Worm (Caenorhabditis elegans) whole organism, L3 larva: ENCODE data around the gene C25E10.17.

Experiments used
- R02D3.7 ChIP-seq: fragments of 150-350 bp; optimal IDR thresholded peaks from 2 replicates; lab custom pipeline; 2014; ENCODE audit warnings: missing biosample characterization, missing genetic modification characterization
- ZK546.5 ChIP-seq: sonication (generic microtip); optimal IDR thresholded peaks from 2 replicates; lab custom pipeline; 2017; ENCODE audit warnings: missing biosample characterization, missing genetic modification characterization
- aly-2 ChIP-seq: fragments of 150-350 bp; optimal IDR thresholded peaks from 2 replicates; lab custom pipeline; 2014; ENCODE audit warnings: missing biosample characterization, missing genetic modification characterization
- ama-1 ChIP-seq: fragments of 150-350 bp; optimal IDR thresholded peaks from 2 replicates; lab custom pipeline; 2018
- ceh-16 ChIP-seq: sonication (generic microtip); optimal IDR thresholded peaks from 2 replicates; lab custom pipeline; 2017; ENCODE audit warnings: missing biosample characterization, missing genetic modification characterization
- ceh-28 ChIP-seq: fragments of 150-350 bp; optimal IDR thresholded peaks from 2 replicates; lab custom pipeline; 2014; ENCODE audit warnings: missing biosample characterization, missing genetic modification reagents, missing genetic modification characterization
- ceh-82 ChIP-seq: fragments of 150-350 bp; optimal IDR thresholded peaks from 2 replicates; lab custom pipeline; 2014; ENCODE audit warnings: missing biosample characterization, missing genetic modification characterization
- ceh-9 ChIP-seq: sonication (generic microtip); optimal IDR thresholded peaks from 2 replicates; lab custom pipeline; 2018; ENCODE audit warnings: missing biosample characterization, missing genetic modification characterization
- daf-12 ChIP-seq: fragments of 150-350 bp; optimal IDR thresholded peaks from 2 replicates; lab custom pipeline; 2014; ENCODE audit warnings: missing biosample characterization, missing genetic modification reagents, missing genetic modification characterization
- egl-27 ChIP-seq: sonication (generic microtip); optimal IDR thresholded peaks from 4 replicates; lab custom pipeline; 2017; ENCODE audit warnings: missing biosample characterization, missing genetic modification reagents, missing genetic modification characterization
- egl-5 ChIP-seq: fragments of 150-350 bp; optimal IDR thresholded peaks from 2 replicates; lab custom pipeline; 2017; ENCODE audit warnings: missing biosample characterization, missing genetic modification reagents, missing genetic modification characterization, inconsistent platforms
- elt-1 ChIP-seq: fragments of 150-350 bp; optimal IDR thresholded peaks from 2 replicates; lab custom pipeline; 2014; ENCODE audit warnings: missing biosample characterization, missing genetic modification characterization
- elt-2 ChIP-seq: sonication (generic microtip); optimal IDR thresholded peaks from 2 replicates; lab custom pipeline; 2016; ENCODE audit warnings: missing genetic modification reagents, mild to moderate bottlenecking, missing genetic modification characterization, missing compliant biosample characterization
- elt-3 ChIP-seq, 3 experiments: fragments of 150-350 bp in 1 of 3; sonication (generic microtip) in 2 of 3; optimal IDR thresholded peaks; 2 replicates in 2 of 3; 4 replicates in 1 of 3; lab custom pipeline; 2014 to 2017; ENCODE audit warnings: missing biosample characterization in 3 of 3, missing genetic modification characterization in 3 of 3
- eor-1 ChIP-seq, 2 experiments: fragments of 150-350 bp; optimal IDR thresholded peaks; 2 replicates each; lab custom pipeline; 2014 to 2018; ENCODE audit warnings: missing biosample characterization in 2 of 2, missing genetic modification characterization in 2 of 2
- fkh-10 ChIP-seq: sonication (generic microtip); optimal IDR thresholded peaks from 2 replicates; lab custom pipeline; 2017; ENCODE audit warnings: missing biosample characterization, missing genetic modification reagents, missing genetic modification characterization
- fkh-2 ChIP-seq: fragments of 150-350 bp; optimal IDR thresholded peaks from 2 replicates; lab custom pipeline; 2014; ENCODE audit warnings: missing biosample characterization, missing genetic modification reagents, missing genetic modification characterization
- fos-1 ChIP-seq: fragments of 150-350 bp; optimal IDR thresholded peaks from 2 replicates; lab custom pipeline; 2014; ENCODE audit warnings: missing biosample characterization, missing genetic modification characterization
- hmg-11 ChIP-seq: sonication (generic microtip); optimal IDR thresholded peaks from 2 replicates; lab custom pipeline; 2016; ENCODE audit warnings: missing genetic modification characterization, missing compliant biosample characterization
- jun-1 ChIP-seq: fragments of 150-350 bp; optimal IDR thresholded peaks from 2 replicates; lab custom pipeline; 2014; ENCODE audit warnings: missing biosample characterization, missing genetic modification reagents, missing genetic modification characterization
- lin-15B ChIP-seq: fragments of 150-350 bp; optimal IDR thresholded peaks from 2 replicates; lab custom pipeline; 2014; ENCODE audit warnings: missing biosample characterization, missing genetic modification characterization
- lin-39 ChIP-seq: fragments of 150-350 bp; optimal IDR thresholded peaks from 2 replicates; lab custom pipeline; 2018; ENCODE audit warnings: missing biosample characterization, missing genetic modification reagents, missing genetic modification characterization
- lsy-12 ChIP-seq: sonication (generic microtip); optimal IDR thresholded peaks from 2 replicates; lab custom pipeline; 2016; ENCODE audit warnings: mild to moderate bottlenecking, missing genetic modification characterization, missing compliant biosample characterization
- mdl-1 ChIP-seq: fragments of 150-350 bp; optimal IDR thresholded peaks from 2 replicates; lab custom pipeline; 2014; ENCODE audit warnings: missing biosample characterization, missing genetic modification characterization
- mml-1 ChIP-seq: fragments of 150-350 bp; sonication (generic microtip); optimal IDR thresholded peaks from 3 replicates; lab custom pipeline; 2014; ENCODE audit warnings: missing biosample characterization, missing genetic modification characterization
- nfya-1 ChIP-seq: sonication (generic microtip); optimal IDR thresholded peaks from 2 replicates; lab custom pipeline; 2017; ENCODE audit warnings: missing genetic modification characterization, mild to moderate bottlenecking, missing compliant biosample characterization, antibody characterized with exemption, moderate library complexity; ENCODE audit not compliant: insufficient read depth
- nhr-11 ChIP-seq: fragments of 150-350 bp; optimal IDR thresholded peaks from 2 replicates; lab custom pipeline; 2014; ENCODE audit warnings: missing biosample characterization, missing genetic modification characterization
- nhr-12 ChIP-seq: fragments of 150-350 bp; optimal IDR thresholded peaks from 2 replicates; lab custom pipeline; 2014; ENCODE audit warnings: missing biosample characterization, missing genetic modification characterization
- nhr-23 ChIP-seq: fragments of 150-350 bp; optimal IDR thresholded peaks from 2 replicates; lab custom pipeline; 2014; ENCODE audit warnings: missing biosample characterization, missing genetic modification reagents, missing genetic modification characterization
- nhr-237 ChIP-seq: fragments of 150-350 bp; optimal IDR thresholded peaks from 2 replicates; lab custom pipeline; 2014; ENCODE audit warnings: missing biosample characterization, missing genetic modification characterization
- nhr-28 ChIP-seq: fragments of 150-350 bp; optimal IDR thresholded peaks from 2 replicates; lab custom pipeline; 2014; ENCODE audit warnings: missing biosample characterization, missing genetic modification characterization
- nhr-43 ChIP-seq: sonication (generic microtip); optimal IDR thresholded peaks from 2 replicates; lab custom pipeline; 2016; ENCODE audit warnings: mild to moderate bottlenecking, missing genetic modification characterization, missing compliant biosample characterization; ENCODE audit not compliant: poor library complexity, severe bottlenecking
- nhr-67 ChIP-seq: fragments of 150-350 bp; optimal IDR thresholded peaks from 2 replicates; lab custom pipeline; 2014; ENCODE audit warnings: missing biosample characterization, missing genetic modification characterization
- nhr-76 ChIP-seq: fragments of 150-350 bp; sonication (generic microtip); optimal IDR thresholded peaks from 5 replicates; lab custom pipeline; 2014; ENCODE audit warnings: missing biosample characterization, missing genetic modification characterization
- nhr-77 ChIP-seq: fragments of 150-350 bp; optimal IDR thresholded peaks from 2 replicates; lab custom pipeline; 2014; ENCODE audit warnings: missing biosample characterization, missing genetic modification characterization
- pha-4 ChIP-seq: fragments of 150-350 bp; optimal IDR thresholded peaks from 2 replicates; lab custom pipeline; 2014; ENCODE audit warnings: missing biosample characterization, missing genetic modification reagents, missing genetic modification characterization
- pqm-1 ChIP-seq: fragments of 150-350 bp; optimal IDR thresholded peaks from 2 replicates; lab custom pipeline; 2017; ENCODE audit warnings: missing biosample characterization, missing genetic modification characterization, inconsistent platforms
- sea-2 ChIP-seq: fragments of 150-350 bp; sonication (generic microtip); optimal IDR thresholded peaks from 4 replicates; lab custom pipeline; 2014; ENCODE audit warnings: missing biosample characterization, missing genetic modification reagents, missing genetic modification characterization
- skn-1 ChIP-seq: fragments of 150-350 bp; optimal IDR thresholded peaks from 2 replicates; lab custom pipeline; 2014; ENCODE audit warnings: missing biosample characterization, missing genetic modification characterization
- snpc-4 ChIP-seq: fragments of 150-350 bp; optimal IDR thresholded peaks from 2 replicates; lab custom pipeline; 2014; ENCODE audit warnings: missing biosample characterization, missing genetic modification characterization
- tbx-2 ChIP-seq: sonication (generic microtip); optimal IDR thresholded peaks from 2 replicates; lab custom pipeline; 2016; ENCODE audit warnings: mild to moderate bottlenecking, missing genetic modification characterization, missing compliant biosample characterization
- unc-39 ChIP-seq: sonication (generic microtip); optimal IDR thresholded peaks from 4 replicates; lab custom pipeline; 2017; ENCODE audit warnings: missing biosample characterization, missing genetic modification characterization
- zag-1 ChIP-seq: fragments of 150-350 bp; optimal IDR thresholded peaks from 2 replicates; lab custom pipeline; 2014; ENCODE audit warnings: missing biosample characterization, missing genetic modification characterization
- ztf-11 ChIP-seq: fragments of 150-350 bp; optimal IDR thresholded peaks from 2 replicates; lab custom pipeline; 2014; ENCODE audit warnings: missing biosample characterization, missing genetic modification characterization

The C25E10.17 gene

ce11 chrV:9078067-9078581 lies 30.7 kb upstream of the C25E10.17 start:
- TF ChIP-seq nhr-23 (tag; lab: Kevin White, UChicago) (peak; percentile 56), ztf-11 (tag; lab: Kevin White, UChicago) (no peak)
- TF ChIP-seq, all 47 proteins: peak for 1

DNA sequence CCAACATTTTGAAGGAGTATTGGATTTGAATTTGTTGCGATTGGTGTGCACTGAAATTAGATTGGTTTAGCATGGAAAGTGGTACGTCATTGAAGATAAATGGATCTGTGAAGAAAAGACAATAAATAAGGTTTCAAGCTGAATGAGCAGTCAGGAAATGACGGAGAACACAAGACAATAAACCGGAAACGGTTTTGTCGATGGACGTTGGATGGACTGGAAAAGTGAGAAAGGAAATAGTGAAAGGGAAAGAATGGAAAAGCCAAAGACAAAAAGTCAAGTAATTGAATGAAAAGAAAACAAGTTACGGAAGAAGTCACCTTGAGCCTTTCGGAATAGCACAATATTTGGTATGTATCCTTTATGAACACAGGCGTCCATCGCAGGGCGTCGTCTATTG lies 28.9 kb upstream of the C25E10.17 start, which contains the start of gene T27E4.7:
T27E4.7 (minus strand) TSS at position 50 of the 400 bp plus-strand sequence.
- no peak for TF ChIP-seq ztf-11 (tag; lab: Kevin White, UChicago)
- no peak for TF ChIP-seq snpc-4 (tag; lab: Kevin White, UChicago)
- TF ChIP-seq lin-39 (tag; lab: Kevin White, UChicago), result no peak
- peak; percentile 26 for TF ChIP-seq pha-4 (tag; lab: Kevin White, UChicago)
- TF ChIP-seq elt-2 (tag; lab: Kevin White, UChicago), result peak; percentile 6
- peak; percentile 2 for TF ChIP-seq ama-1
- TF ChIP-seq, all 47 proteins: peak for 3

DNA sequence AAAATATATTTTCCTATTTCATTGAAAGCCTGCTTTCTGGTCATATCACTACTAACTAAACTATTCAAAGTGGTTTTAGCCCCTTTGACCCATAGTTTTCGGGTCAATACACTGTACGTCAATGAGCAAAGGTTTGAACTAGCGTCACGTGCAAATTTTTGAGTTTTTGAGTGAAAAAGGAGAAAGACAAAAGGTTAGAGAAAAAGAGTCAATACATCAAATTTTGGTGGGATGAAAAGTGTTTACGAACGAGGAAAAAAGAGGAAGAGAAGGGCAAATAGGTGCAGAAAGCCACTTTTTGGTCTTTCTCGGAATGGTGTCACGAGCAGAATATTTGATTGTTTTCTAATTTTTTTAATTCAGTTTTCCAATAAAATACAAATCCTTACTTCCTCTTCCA lies 28.4 kb upstream of the C25E10.17 start:
- TF ChIP-seq lin-15B (tag; lab: Kevin White, UChicago) (no peak), ceh-16 (tag; lab: Kevin White, UChicago) (no peak), snpc-4 (tag; lab: Kevin White, UChicago) (no peak), lin-39 (tag; lab: Kevin White, UChicago) (no peak), zag-1 (tag; lab: Kevin White, UChicago) (no peak), nhr-11 (no peak), ceh-82 (no peak), nhr-76 (tag; lab: Kevin White, UChicago) (no peak), aly-2 (tag; lab: Kevin White, UChicago) (no peak), fkh-10 (no peak), unc-39 (no peak), elt-1 (tag; lab: Kevin White, UChicago) (no peak), mdl-1 (tag; lab: Kevin White, UChicago) (peak; percentile 18), lsy-12 (tag; lab: Kevin White, UChicago) (no peak), nhr-28 (no peak), elt-3 (tag; optimal IDR thresholded peaks at IDR 0.05; lab: Kevin White, UChicago) (no peak), nhr-67 (no peak), mml-1 (no peak), ama-1 (no peak), eor-1 (tag; optimal IDR thresholded peaks at IDR 0.05; lab: Kevin White, UChicago) (no peak), ztf-11 (tag; lab: Kevin White, UChicago) (no peak), egl-5 (tag; lab: Kevin White, UChicago) (no peak), daf-12 (tag; lab: Kevin White, UChicago) (no peak), hmg-11 (tag; lab: Kevin White, UChicago) (no peak), nhr-23 (tag; lab: Kevin White, UChicago) (no peak), nhr-12 (tag; lab: Kevin White, UChicago) (no peak), nhr-77 (no peak), fos-1 (tag; lab: Kevin White, UChicago) (no peak), fkh-2 (tag; lab: Kevin White, UChicago) (no peak), ceh-9 (tag; lab: Kevin White, UChicago) (no peak), R02D3.7 (tag; lab: Kevin White, UChicago) (no peak), elt-2 (tag; lab: Kevin White, UChicago) (no peak), nfya-1 (tag; lab: Kevin White, UChicago) (peak; percentile 13), ZK546.5 (tag; lab: Kevin White, UChicago) (no peak), egl-27 (no peak), skn-1 (tag; lab: Kevin White, UChicago) (no peak), jun-1 (tag; lab: Kevin White, UChicago) (peak; percentile 25), sea-2 (GFP tag; lab: Kevin White, UChicago) (no peak), tbx-2 (tag; lab: Kevin White, UChicago) (no peak), ceh-28 (tag; lab: Kevin White, UChicago) (no peak), nhr-43 (tag; lab: Kevin White, UChicago) (no peak), pha-4 (tag; lab: Kevin White, UChicago) (peak; percentile 90), pqm-1 (peak; percentile 41), nhr-237 (tag; lab: Kevin White, UChicago) (no peak)
